Worm (Caenorhabditis elegans) whole organism, young adult: ENCODE results near the gene Y54F10BM.21.
"Not testable (repeated sequence)": the region's sequence is repeated elsewhere in the genome, so short reads cannot be mapped to it uniquely, and the experiment has no call there.

Source experiments
- K11D2.4 ChIP-seq: fragments of 200-800 bp; sonication (Bioruptor generic); IDR thresholded peaks from 2 replicates; pipeline ENCODE4 v1.3.6; 2022; ENCODE audit warnings: missing genetic modification reagents, missing genetic modification characterization, missing compliant biosample characterization
- nhr-27 ChIP-seq: fragments of 200-800 bp; sonication (Bioruptor generic); optimal IDR thresholded peaks from 2 replicates; lab custom pipeline; 2018; ENCODE audit warnings: mild to moderate bottlenecking, missing genetic modification characterization, moderate library complexity, missing compliant biosample characterization

DNA sequence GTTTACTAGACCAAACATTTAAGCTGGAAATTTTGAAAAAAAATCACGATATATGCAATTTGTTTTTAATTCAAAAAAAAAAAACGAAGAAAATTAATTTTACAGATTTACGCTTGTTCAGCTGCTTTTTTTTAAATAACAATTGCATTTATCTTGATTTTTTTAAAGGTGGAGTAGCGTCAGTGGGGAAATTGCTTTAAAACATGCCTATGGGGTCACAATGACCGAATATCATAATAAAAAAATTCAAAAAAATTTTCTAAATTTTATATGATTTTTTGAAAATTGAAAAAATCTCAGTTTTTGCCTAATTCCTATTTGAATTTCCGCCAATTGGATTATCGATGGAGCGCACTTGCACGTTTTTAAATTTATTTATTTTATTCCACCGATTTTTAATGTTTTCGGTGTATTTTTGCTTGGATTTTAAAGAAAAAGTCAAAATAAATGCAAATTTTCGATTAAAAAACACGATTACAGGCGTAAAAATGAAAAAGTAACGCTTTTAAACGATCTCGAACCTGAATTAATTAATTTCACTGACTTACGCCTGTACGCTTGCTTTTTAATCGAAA, 5.8 kb upstream of the Y54F10BM.21 start:
- TF ChIP-seq nhr-27 (tag; lab: Kevin White, UChicago); K11D2.4: not testable (repeated sequence)
